Fruit fly (Drosophila melanogaster): ENCODE results near the gene CadN2.

Gene CadN2

dm6 chr2L:17747133-17747824, 127.8 kb downstream of the CadN2 start:
- TF ChIP-seq cnc (optimal IDR thresholded peaks at IDR 0.05) (no peak), bab1 (GFP tag; optimal IDR thresholded peaks at IDR 0.05) (no peak), CG5204 (GFP tag; optimal IDR thresholded peaks at IDR 0.05) (peak; percentile 5), toe (GFP tag; optimal IDR thresholded peaks at IDR 0.05) (no peak), tj (GFP tag; optimal IDR thresholded peaks at IDR 0.05) (no peak), cic (GFP tag; optimal IDR thresholded peaks at IDR 0.05) (no peak)

dm6 chr2L:17745472-17745871, 129.6 kb downstream of the CadN2 start:
- no peak for TF ChIP-seq cic (GFP tag; optimal IDR thresholded peaks at IDR 0.05)
- TF ChIP-seq CG7045 (GFP tag; optimal IDR thresholded peaks at IDR 0.05), result no peak
- no peak for TF ChIP-seq bab1 (GFP tag; optimal IDR thresholded peaks at IDR 0.05)
- TF ChIP-seq toe (GFP tag; optimal IDR thresholded peaks at IDR 0.05), result no peak
- no peak for TF ChIP-seq CG11617 (GFP tag; optimal IDR thresholded peaks at IDR 0.05)
- no peak for TF ChIP-seq CG14711 (tag; optimal IDR thresholded peaks at IDR 0.05)
- TF ChIP-seq CG12768 (GFP tag; optimal IDR thresholded peaks at IDR 0.05), result no peak
- no peak for TF ChIP-seq CG5204 (GFP tag; optimal IDR thresholded peaks at IDR 0.05)
- TF ChIP-seq cnc (optimal IDR thresholded peaks at IDR 0.05), result no peak
- no peak for TF ChIP-seq pad (GFP tag; optimal IDR thresholded peaks at IDR 0.05)
- no peak for TF ChIP-seq CG1620 (GFP tag; optimal IDR thresholded peaks at IDR 0.05)
- no peak for TF ChIP-seq CG33017 (tag; optimal IDR thresholded peaks at IDR 0.05)
- no peak for TF ChIP-seq Mnt (GFP tag; optimal IDR thresholded peaks at IDR 0.05)
- no peak for TF ChIP-seq ovo (GFP tag; optimal IDR thresholded peaks at IDR 0.05)
- no peak for TF ChIP-seq tj (GFP tag; optimal IDR thresholded peaks at IDR 0.05)
- TF ChIP-seq Hr96 (GFP tag; optimal IDR thresholded peaks at IDR 0.05), result no peak

dm6 chr2L:17743735-17744134, 131.3 kb downstream of the CadN2 start:
- TF ChIP-seq tj (GFP tag; optimal IDR thresholded peaks at IDR 0.05) (no peak), toe (GFP tag; optimal IDR thresholded peaks at IDR 0.05) (no peak), CG7045 (GFP tag; optimal IDR thresholded peaks at IDR 0.05) (no peak), Crg-1 (GFP tag; optimal IDR thresholded peaks at IDR 0.05) (no peak), CG33017 (tag; optimal IDR thresholded peaks at IDR 0.05) (no peak), ovo (GFP tag; optimal IDR thresholded peaks at IDR 0.05) (no peak), Mnt (GFP tag; optimal IDR thresholded peaks at IDR 0.05) (no peak), CG7101 (tag; optimal IDR thresholded peaks at IDR 0.05) (no peak), CG5204 (GFP tag; optimal IDR thresholded peaks at IDR 0.05) (no peak), CG1620 (GFP tag; optimal IDR thresholded peaks at IDR 0.05) (no peak), cnc (optimal IDR thresholded peaks at IDR 0.05) (no peak), bab1 (GFP tag; optimal IDR thresholded peaks at IDR 0.05) (no peak)

dm6 chr2L:17741527-17741926, 133.5 kb downstream of the CadN2 start:
- TF ChIP-seq CG14711 (tag; optimal IDR thresholded peaks at IDR 0.05) (no peak), CG33017 (tag; optimal IDR thresholded peaks at IDR 0.05) (no peak), toe (GFP tag; optimal IDR thresholded peaks at IDR 0.05) (no peak), kay (GFP tag; ENCODE audit: borderline replicate concordance) (no peak), ovo (GFP tag; optimal IDR thresholded peaks at IDR 0.05) (no peak), pad (GFP tag; optimal IDR thresholded peaks at IDR 0.05) (no peak), CG12768 (GFP tag; optimal IDR thresholded peaks at IDR 0.05) (no peak), CG7045 (GFP tag; optimal IDR thresholded peaks at IDR 0.05) (no peak), Mnt (GFP tag; optimal IDR thresholded peaks at IDR 0.05) (no peak), bab1 (GFP tag; optimal IDR thresholded peaks at IDR 0.05) (no peak), Crg-1 (GFP tag; optimal IDR thresholded peaks at IDR 0.05) (no peak)

dm6 chr2L:17741123-17741522, 133.9 kb downstream of the CadN2 start:
- TF ChIP-seq cic (GFP tag; optimal IDR thresholded peaks at IDR 0.05), result no peak
- TF ChIP-seq ovo (GFP tag; optimal IDR thresholded peaks at IDR 0.05), result no peak
- TF ChIP-seq CG12768 (GFP tag; optimal IDR thresholded peaks at IDR 0.05), result no peak
- no peak for TF ChIP-seq CG1620 (GFP tag; optimal IDR thresholded peaks at IDR 0.05)
- no peak for TF ChIP-seq CG14711 (tag; optimal IDR thresholded peaks at IDR 0.05)
- TF ChIP-seq kay (GFP tag; ENCODE audit: borderline replicate concordance), result no peak
- TF ChIP-seq cnc (optimal IDR thresholded peaks at IDR 0.05), result no peak
- TF ChIP-seq CG11617 (GFP tag; optimal IDR thresholded peaks at IDR 0.05), result no peak
- TF ChIP-seq pad (GFP tag; optimal IDR thresholded peaks at IDR 0.05), result no peak
- TF ChIP-seq Clk (GFP tag; optimal IDR thresholded peaks at IDR 0.05), result no peak
- TF ChIP-seq CG5204 (GFP tag; optimal IDR thresholded peaks at IDR 0.05), result no peak
- TF ChIP-seq Hr96 (GFP tag; optimal IDR thresholded peaks at IDR 0.05), result no peak
- no peak for TF ChIP-seq Mnt (GFP tag; optimal IDR thresholded peaks at IDR 0.05)
- TF ChIP-seq CG7045 (GFP tag; optimal IDR thresholded peaks at IDR 0.05), result no peak
- TF ChIP-seq CG33017 (tag; optimal IDR thresholded peaks at IDR 0.05), result no peak
- TF ChIP-seq tj (GFP tag; optimal IDR thresholded peaks at IDR 0.05), result no peak
- no peak for TF ChIP-seq Crg-1 (GFP tag; optimal IDR thresholded peaks at IDR 0.05)

- TF ChIP-seq tj (GFP tag; optimal IDR thresholded peaks at IDR 0.05), result no peak
- no peak for TF ChIP-seq toe (GFP tag; optimal IDR thresholded peaks at IDR 0.05)
- TF ChIP-seq cic (GFP tag; optimal IDR thresholded peaks at IDR 0.05), result no peak
- no peak for TF ChIP-seq CG7101 (tag; optimal IDR thresholded peaks at IDR 0.05)
- TF ChIP-seq cnc (optimal IDR thresholded peaks at IDR 0.05), result no peak
- no peak for TF ChIP-seq CG12768 (GFP tag; optimal IDR thresholded peaks at IDR 0.05)
- TF ChIP-seq CG33017 (tag; optimal IDR thresholded peaks at IDR 0.05), result no peak
- TF ChIP-seq Clk (GFP tag; optimal IDR thresholded peaks at IDR 0.05), result no peak
- no peak for TF ChIP-seq CG5204 (GFP tag; optimal IDR thresholded peaks at IDR 0.05)
- no peak for TF ChIP-seq Mnt (GFP tag; optimal IDR thresholded peaks at IDR 0.05)
- no peak for TF ChIP-seq ovo (GFP tag; optimal IDR thresholded peaks at IDR 0.05)
- no peak for TF ChIP-seq CG7045 (GFP tag; optimal IDR thresholded peaks at IDR 0.05)
- no peak for TF ChIP-seq CG11617 (GFP tag; optimal IDR thresholded peaks at IDR 0.05)
- TF ChIP-seq Crg-1 (GFP tag; optimal IDR thresholded peaks at IDR 0.05), result no peak
- no peak for TF ChIP-seq pad (GFP tag; optimal IDR thresholded peaks at IDR 0.05)
- TF ChIP-seq CG1620 (GFP tag; optimal IDR thresholded peaks at IDR 0.05), result no peak
- TF ChIP-seq CG14711 (tag; optimal IDR thresholded peaks at IDR 0.05), result no peak
- no peak for TF ChIP-seq kay (GFP tag; ENCODE audit: borderline replicate concordance)
- TF ChIP-seq Hr96 (GFP tag; optimal IDR thresholded peaks at IDR 0.05), result no peak
Measured at dm6 chr2L:17740417-17740924, 134.6 kb downstream of the CadN2 start.

All from whole organism, adult.